Fruit fly (Drosophila melanogaster) whole organism, embryonic: ENCODE data around the gene Mtr3.

Experiments
- Mrtf ChIP-seq: fragments of 200-800 bp; sonication (Bioruptor generic); IDR thresholded peaks from 3 replicates; pipeline ENCODE4 v1.3.6; 2022; ENCODE audit warnings: missing biosample characterization, missing genetic modification characterization
- sqz ChIP-seq: fragments of 200-800 bp; sonication (Bioruptor generic); optimal IDR thresholded peaks from 3 replicates; lab custom pipeline; 2018; ENCODE audit warnings: missing biosample characterization, mild to moderate bottlenecking, missing genetic modification characterization

- TF ChIP-seq Mrtf (GFP tag; lab: Robert Waterston, UW) (no peak), sqz (GFP tag; lab: Kevin White, UChicago) (no peak)
Observed at dm6 chr3L:19899308-19899927, 14.1 kb downstream of the Mtr3 start.
